Worm (Caenorhabditis elegans) whole organism, L4/young adult: ENCODE measurements around the gene gst-8.

Source experiments
- W03F9.2 ChIP-seq: fragments of 150-350 bp; optimal IDR thresholded peaks from 2 replicates; lab custom pipeline; 2014; ENCODE audit warnings: missing biosample characterization, missing genetic modification characterization
- dao-5 ChIP-seq: sonication (generic microtip); optimal IDR thresholded peaks from 2 replicates; lab custom pipeline; 2016; ENCODE audit warnings: missing genotype, missing genetic modification characterization, moderate library complexity, missing compliant biosample characterization
- him-1 ChIP-seq: sonication (generic microtip); optimal IDR thresholded peaks from 2 replicates; lab custom pipeline; 2016; ENCODE audit warnings: missing genotype, missing genetic modification reagents, missing genetic modification characterization, missing compliant biosample characterization

gst-8 gene

ce11 chrII:4863357-4863756 lies 20.2 kb upstream of the gst-8 start, which contains the start of the genes mpst-4 and F11G11.14:
TSS of gene mpst-4 (minus strand) at chrII:4863457.
TSS of gene F11G11.14 (plus strand) at chrII:4863681.
- no peak for TF ChIP-seq W03F9.2 (tag; lab: Kevin White, UChicago)
- no peak for TF ChIP-seq him-1 (tag; lab: Kevin White, UChicago)
- no peak for TF ChIP-seq dao-5

- TF ChIP-seq dao-5 (no peak), W03F9.2 (tag; lab: Kevin White, UChicago) (no peak), him-1 (tag; lab: Kevin White, UChicago) (no peak)
These were observed 17.5 kb upstream of the gst-8 start for ce11 chrII:4866045-4866444.

- no peak for TF ChIP-seq W03F9.2 (tag; lab: Kevin White, UChicago)
- TF ChIP-seq him-1 (tag; lab: Kevin White, UChicago), result no peak
- no peak for TF ChIP-seq dao-5
These were observed 16.0 kb upstream of the gst-8 start, which contains the start of gene col-17 for ce11 chrII:4867476-4867875. TSS of gene col-17 (minus strand) at chrII:4867576.

- TF ChIP-seq him-1 (tag; lab: Kevin White, UChicago) (no peak), dao-5 (no peak), W03F9.2 (tag; lab: Kevin White, UChicago) (no peak)
These were observed 13.6 kb upstream of the gst-8 start for ce11 chrII:4869793-4870343.

ce11 chrII:4870691-4871090 lies 12.8 kb upstream of the gst-8 start, which contains the start of gene col-20:
TSS of gene col-20 (minus strand) at chrII:4870791.
- TF ChIP-seq him-1 (tag; lab: Kevin White, UChicago), result no peak
- no peak for TF ChIP-seq W03F9.2 (tag; lab: Kevin White, UChicago)
- TF ChIP-seq dao-5, result no peak

ce11 chrII:4871834-4872233 lies 11.7 kb upstream of the gst-8 start:
- no peak for TF ChIP-seq dao-5
- no peak for TF ChIP-seq W03F9.2 (tag; lab: Kevin White, UChicago)
- TF ChIP-seq him-1 (tag; lab: Kevin White, UChicago), result no peak

- TF ChIP-seq dao-5, result no peak
- TF ChIP-seq him-1 (tag; lab: Kevin White, UChicago), result no peak
- TF ChIP-seq W03F9.2 (tag; lab: Kevin White, UChicago), result no peak
These were observed 10.5 kb upstream of the gst-8 start, which contains the start of gene col-73 for ce11 chrII:4873029-4873428. TSS of gene col-73 (minus strand) at chrII:4873129.

- TF ChIP-seq W03F9.2 (tag; lab: Kevin White, UChicago) (no peak), dao-5 (no peak), him-1 (tag; lab: Kevin White, UChicago) (no peak)
These were observed 9.1 kb upstream of the gst-8 start, which contains the start of gene F11G11.15 for ce11 chrII:4874335-4874861. TSS of gene F11G11.15 (plus strand) at chrII:4874845.

- no peak for TF ChIP-seq him-1 (tag; lab: Kevin White, UChicago)
- no peak for TF ChIP-seq W03F9.2 (tag; lab: Kevin White, UChicago)
- no peak for TF ChIP-seq dao-5
These were observed 7.4 kb upstream of the gst-8 start, which contains the start of gene F11G11.13 for ce11 chrII:4876091-4876490. TSS of gene F11G11.13 (minus strand) at chrII:4876179.

- TF ChIP-seq dao-5 (no peak), him-1 (tag; lab: Kevin White, UChicago) (no peak), W03F9.2 (tag; lab: Kevin White, UChicago) (no peak)
These were observed 3.9 kb upstream of the gst-8 start, which contains the start of gene gst-6 for ce11 chrII:4879629-4880028. TSS of gene gst-6 (plus strand) at chrII:4879891.

ce11 chrII:4881727-4882126 lies 1.8 kb upstream of the gst-8 start, which contains the start of gene gst-7:
TSS of gene gst-7 (plus strand) at chrII:4882062.
- TF ChIP-seq W03F9.2 (tag; lab: Kevin White, UChicago) (no peak), dao-5 (no peak), him-1 (tag; lab: Kevin White, UChicago) (no peak)

- no peak for TF ChIP-seq dao-5
- TF ChIP-seq W03F9.2 (tag; lab: Kevin White, UChicago), result no peak
- no peak for TF ChIP-seq him-1 (tag; lab: Kevin White, UChicago)
These were observed 1.0 kb upstream of the gst-8 start for ce11 chrII:4882498-4882897.

- TF ChIP-seq him-1 (tag; lab: Kevin White, UChicago), result no peak
- no peak for TF ChIP-seq dao-5
- no peak for TF ChIP-seq W03F9.2 (tag; lab: Kevin White, UChicago)
These were observed 891 bp downstream of the gst-8 start for ce11 chrII:4884403-4884802.

ce11 chrII:4885976-4886375 lies 2.5 kb downstream of the gst-8 start, which contains the start of gene R05F9.7:
TSS of gene R05F9.7 (plus strand) at chrII:4886276.
- TF ChIP-seq dao-5 (no peak), him-1 (tag; lab: Kevin White, UChicago) (no peak), W03F9.2 (tag; lab: Kevin White, UChicago) (no peak)
